Worm (Caenorhabditis elegans): ENCODE results near the gene swt-1.

The swt-1 gene

DNA sequence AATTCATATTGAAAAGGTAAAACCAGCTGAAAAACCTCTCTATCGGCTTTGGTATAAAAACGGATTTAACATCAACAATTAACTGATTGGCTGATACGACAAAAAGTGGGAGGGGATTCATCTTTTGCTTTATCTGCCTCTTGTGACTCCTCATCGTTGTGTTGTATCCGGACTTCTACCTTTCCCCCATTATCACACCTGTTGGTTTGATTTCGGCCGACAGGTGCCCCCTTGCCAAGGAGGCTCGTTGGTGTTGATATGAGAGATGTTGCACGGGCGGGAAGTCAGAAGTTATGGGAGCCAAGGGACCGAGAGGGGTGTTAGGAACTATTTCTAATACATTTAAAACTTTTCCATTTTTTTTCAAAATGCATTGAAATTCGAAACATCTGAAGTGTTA, 7.2 kb downstream of the swt-1 start:
- TF ChIP-seq hlh-1 (tag; optimal IDR thresholded peaks at IDR 0.05) (peak; percentile 80), unc-62 (GFP tag; optimal IDR thresholded peaks at IDR 0.05) (no peak), unc-120 (tag; optimal IDR thresholded peaks at IDR 0.05; ENCODE audit: poor library complexity, severe bottlenecking) (peak; percentile 44)

DNA sequence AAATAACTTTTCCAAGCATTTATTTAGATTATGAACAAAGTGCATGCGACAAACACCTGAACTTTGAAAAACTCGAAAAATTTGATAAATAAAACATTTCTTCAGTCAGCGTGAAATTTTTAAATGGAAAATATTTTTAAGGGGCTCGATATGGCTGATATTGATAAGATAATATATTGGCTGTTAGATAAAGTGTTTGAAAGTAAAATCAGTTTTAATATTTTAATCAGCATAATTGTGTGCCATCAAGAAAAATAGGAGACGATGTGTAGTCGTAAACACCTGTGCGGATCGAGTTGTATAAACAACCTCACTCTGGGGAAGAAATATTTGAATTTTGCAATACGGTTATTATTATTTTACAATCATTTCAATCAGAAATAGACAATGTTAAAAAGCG, 12.3 kb downstream of the swt-1 start:
- TF ChIP-seq lsy-2 (tag; optimal IDR thresholded peaks at IDR 0.05) (no peak), snpc-4 (tag; optimal IDR thresholded peaks at IDR 0.05) (no peak), tbx-8 (GFP tag; optimal IDR thresholded peaks at IDR 0.05) (no peak), blmp-1 (tag; optimal IDR thresholded peaks at IDR 0.05) (no peak), nhr-2 (tag; optimal IDR thresholded peaks at IDR 0.05) (no peak), zip-8 (tag; optimal IDR thresholded peaks at IDR 0.05) (no peak), sptf-1 (tag; optimal IDR thresholded peaks at IDR 0.05) (no peak), nhr-237 (tag; optimal IDR thresholded peaks at IDR 0.05) (no peak)

DNA sequence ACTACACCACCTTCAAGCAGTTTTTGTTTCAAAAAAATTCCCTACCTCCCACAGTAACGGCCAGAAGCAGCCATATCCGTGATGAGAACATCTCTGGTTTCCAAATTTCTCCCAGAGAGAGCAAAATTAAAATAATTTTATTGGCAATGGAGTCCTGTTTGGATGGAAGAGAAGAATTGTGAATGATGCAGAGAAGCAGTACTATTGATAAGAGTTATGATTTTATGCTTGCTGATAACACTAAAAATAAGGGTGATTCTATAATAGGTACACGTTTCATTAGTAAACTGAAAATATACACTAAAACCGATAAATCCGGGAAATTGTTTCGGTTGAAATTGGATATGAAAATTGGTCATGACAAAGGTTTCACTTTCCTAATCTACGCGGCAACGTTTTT, 13.1 kb downstream of the swt-1 start, which contains the start of gene dsc-4:
Gene dsc-4 (minus strand): TSS at position 165 of the 400 bp plus-strand sequence.
- TF ChIP-seq ztf-11 (tag; optimal IDR thresholded peaks at IDR 0.05), result no peak
- no peak for TF ChIP-seq hlh-1 (tag; optimal IDR thresholded peaks at IDR 0.05)
- no peak for TF ChIP-seq sem-2 (GFP tag; optimal IDR thresholded peaks at IDR 0.05)
- no peak for TF ChIP-seq drap-1 (GFP tag; optimal IDR thresholded peaks at IDR 0.05)
- no peak for TF ChIP-seq sptf-1 (tag; optimal IDR thresholded peaks at IDR 0.05)
- no peak for TF ChIP-seq M03D4.4 (tag; optimal IDR thresholded peaks at IDR 0.05)

DNA sequence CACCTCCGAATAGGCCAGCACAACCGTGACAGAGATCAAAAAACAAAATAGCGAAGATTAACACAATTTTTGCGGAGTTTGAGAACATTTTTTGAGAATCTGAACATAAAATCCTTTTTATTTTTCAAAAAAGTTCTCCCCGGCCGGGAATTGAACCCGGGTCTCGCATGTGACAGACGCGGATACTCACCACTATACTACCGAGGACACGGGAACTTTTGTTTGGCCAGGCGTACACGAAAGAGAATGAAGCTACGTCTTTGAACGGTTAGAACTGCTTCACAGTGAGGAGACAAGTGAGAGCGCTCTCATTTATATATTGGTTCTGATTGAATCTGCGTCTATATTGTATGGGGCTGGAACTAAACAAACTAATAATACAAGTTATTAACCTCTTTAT, 15.2 kb downstream of the swt-1 start, which contains the start of gene grl-26:
Gene grl-26 (minus strand): TSS at position 318 of the 400 bp plus-strand sequence.
- TF ChIP-seq unc-39 (tag; optimal IDR thresholded peaks at IDR 0.05) (no peak), elt-1 (tag; optimal IDR thresholded peaks at IDR 0.05; ENCODE audit: borderline replicate concordance, insufficient read depth) (no peak), flh-1 (GFP tag; optimal IDR thresholded peaks at IDR 0.05) (no peak), blmp-1 (tag; optimal IDR thresholded peaks at IDR 0.05) (no peak), elt-3 (tag; optimal IDR thresholded peaks at IDR 0.05) (no peak), drap-1 (GFP tag; optimal IDR thresholded peaks at IDR 0.05) (peak; percentile 66), bed-3 (GFP tag; optimal IDR thresholded peaks at IDR 0.05) (peak; percentile 24), sptf-1 (tag; optimal IDR thresholded peaks at IDR 0.05) (peak; percentile 78), ceh-39 (tag; optimal IDR thresholded peaks at IDR 0.05) (no peak), tbx-8 (GFP tag; optimal IDR thresholded peaks at IDR 0.05) (no peak), sem-2 (GFP tag; optimal IDR thresholded peaks at IDR 0.05) (peak; percentile 38), M03D4.4 (tag; optimal IDR thresholded peaks at IDR 0.05) (peak; percentile 59), ceh-43 (GFP tag; optimal IDR thresholded peaks at IDR 0.05) (peak; percentile 10), nhr-76 (tag; optimal IDR thresholded peaks at IDR 0.05) (no peak), snpc-4 (tag; optimal IDR thresholded peaks at IDR 0.05) (no peak), mls-2 (tag; optimal IDR thresholded peaks at IDR 0.05) (peak; percentile 47), ham-2 (GFP tag; optimal IDR thresholded peaks at IDR 0.05) (no peak), ceh-83 (GFP tag; optimal IDR thresholded peaks at IDR 0.05) (peak; percentile 67), zip-8 (tag; optimal IDR thresholded peaks at IDR 0.05) (no peak), lin-32 (GFP tag; optimal IDR thresholded peaks at IDR 0.05) (peak; percentile 67), ztf-11 (tag; optimal IDR thresholded peaks at IDR 0.05) (no peak), unc-120 (tag; optimal IDR thresholded peaks at IDR 0.05; ENCODE audit: poor library complexity, severe bottlenecking) (peak; percentile 65), mep-1 (tag; optimal IDR thresholded peaks at IDR 0.05) (peak; percentile 26), hlh-1 (tag; optimal IDR thresholded peaks at IDR 0.05) (peak; percentile 52), nhr-12 (tag; optimal IDR thresholded peaks at IDR 0.05) (no peak), ces-1 (GFP tag; optimal IDR thresholded peaks at IDR 0.05) (no peak), unc-62 (GFP tag; optimal IDR thresholded peaks at IDR 0.05) (no peak), pha-4 (tag; optimal IDR thresholded peaks at IDR 0.05) (peak; percentile 3), nhr-28 (tag; optimal IDR thresholded peaks at IDR 0.05) (no peak), cnd-1 (tag; optimal IDR thresholded peaks at IDR 0.05) (peak; percentile 38), mab-5 (tag; optimal IDR thresholded peaks at IDR 0.05) (no peak), lin-13 (tag; optimal IDR thresholded peaks at IDR 0.05) (no peak), nhr-237 (tag; optimal IDR thresholded peaks at IDR 0.05) (no peak), lsy-2 (tag; optimal IDR thresholded peaks at IDR 0.05) (no peak)
